Worm (Caenorhabditis elegans): ENCODE results near the gene gst-3.

- TF ChIP-seq nhr-21 (tag; optimal IDR thresholded peaks at IDR 0.05), result no peak
- no peak for TF ChIP-seq nhr-10 (tag; optimal IDR thresholded peaks at IDR 0.05)
Observed at ce11 chrIV:10177779-10178178, 37.7 kb upstream of the gst-3 start, which contains the start of gene mspn-1.
